Worm (Caenorhabditis elegans): ENCODE results near the gene lgc-41.

DNA sequence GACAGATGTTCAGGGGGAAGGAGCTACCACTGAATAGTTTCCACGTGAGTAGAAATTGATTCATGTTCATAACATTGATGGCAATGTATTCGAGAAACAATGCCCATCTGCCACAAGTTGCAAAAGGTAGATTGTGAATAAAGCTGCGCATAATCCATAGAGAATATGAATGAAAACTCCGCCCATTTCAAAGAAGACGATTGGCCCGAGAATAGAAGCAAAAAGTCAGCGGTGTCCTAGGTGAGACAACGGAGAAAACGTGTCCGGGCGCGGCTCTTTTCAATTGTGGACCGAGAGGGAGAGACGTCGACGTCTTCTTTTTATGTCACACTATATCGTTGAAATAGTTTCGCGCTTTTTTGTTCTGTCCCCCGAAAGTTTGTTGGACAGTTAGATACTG lies 45.5 kb downstream of the lgc-41 start, which contains the start of gene vab-3:
- TF ChIP-seq elt-3 (tag; optimal IDR thresholded peaks at IDR 0.05) (no peak), unc-62 (GFP tag; optimal IDR thresholded peaks at IDR 0.05) (no peak), zip-8 (tag; optimal IDR thresholded peaks at IDR 0.05) (no peak), ztf-11 (tag; optimal IDR thresholded peaks at IDR 0.05) (no peak), lin-13 (tag; optimal IDR thresholded peaks at IDR 0.05) (no peak), nhr-28 (tag; optimal IDR thresholded peaks at IDR 0.05) (no peak), unc-39 (tag; optimal IDR thresholded peaks at IDR 0.05) (no peak)

Measured in whole organism, mixed stage, embryonic.